Worm (Caenorhabditis elegans) whole organism, L4 larva: ENCODE data around the gene E02C12.8.
A peak's percentile ranks its signal among the peaks of the same experiment; 100 is the strongest.

Experiments used
- F26F4.8 ChIP-seq: fragments of 200-800 bp; sonication (Bioruptor generic); conservative IDR thresholded peaks from 2 replicates; pipeline ENCODE4 v1.3.6; 2022; ENCODE audit warnings: missing genetic modification characterization, missing compliant biosample characterization
- F37D6.2 ChIP-seq: sonication (generic microtip); optimal IDR thresholded peaks from 2 replicates; lab custom pipeline; 2016; ENCODE audit warnings: mild to moderate bottlenecking, missing genetic modification characterization, missing compliant biosample characterization
- F49E8.2 ChIP-seq: sonication (generic microtip); optimal IDR thresholded peaks from 2 replicates; lab custom pipeline; 2016; ENCODE audit warnings: missing compliant biosample characterization, mild to moderate bottlenecking, missing genetic modification characterization, borderline replicate concordance
- Y105C5A.15 ChIP-seq: fragments of 200-800 bp; sonication (Bioruptor generic); IDR thresholded peaks from 2 replicates; pipeline ENCODE4 v1.3.6; 2022; ENCODE audit warnings: missing genetic modification characterization, missing compliant biosample characterization
- Y5F2A.4 ChIP-seq: fragments of 200-800 bp; sonication (Bioruptor generic); optimal IDR thresholded peaks from 2 replicates; lab custom pipeline; 2018; ENCODE audit warnings: mild to moderate bottlenecking, missing genetic modification characterization, missing compliant biosample characterization
- ZK546.5 ChIP-seq, 2 experiments: sonication (generic microtip); optimal IDR thresholded peaks; 2 replicates each; lab custom pipeline; 2017; ENCODE audit warnings: missing biosample characterization in 2 of 2, missing genetic modification characterization in 2 of 2
- aha-1 ChIP-seq: fragments of 150-350 bp; peaks from one replicate; lab custom pipeline; 2014; ENCODE audit warnings: missing biosample characterization, missing genetic modification characterization
- attf-4 ChIP-seq: sonication (generic microtip); optimal IDR thresholded peaks from 3 replicates; lab custom pipeline; 2017; ENCODE audit warnings: missing biosample characterization, missing genetic modification characterization
- ceh-20 ChIP-seq: fragments of 200-800 bp; sonication (Bioruptor generic); IDR thresholded peaks from 2 replicates; pipeline ENCODE4 v1.3.6; 2022; ENCODE audit warnings: missing genetic modification reagents, missing genetic modification characterization, missing compliant biosample characterization
- ceh-32 ChIP-seq: sonication (generic microtip); optimal IDR thresholded peaks from 2 replicates; lab custom pipeline; 2016; ENCODE audit warnings: mild to moderate bottlenecking, missing genetic modification characterization, missing compliant biosample characterization; ENCODE audit not compliant: poor library complexity
- ceh-44 ChIP-seq: fragments of 200-800 bp; sonication (Bioruptor generic); IDR thresholded peaks from 2 replicates; pipeline ENCODE4 v1.3.6; 2022; ENCODE audit warnings: missing genetic modification reagents, missing genetic modification characterization, missing compliant biosample characterization
- daf-16 ChIP-seq, 3 experiments: sonication (generic microtip); optimal IDR thresholded peaks; 2 replicates each; lab custom pipeline; 2016 to 2017; ENCODE audit warnings: missing genetic modification characterization in 3 of 3, missing genetic modification reagents in 3 of 3, mild to moderate bottlenecking in 2 of 3, missing compliant biosample characterization in 2 of 3, missing biosample characterization in 1 of 3, moderate library complexity in 1 of 3
- daf-19 ChIP-seq: fragments of 200-800 bp; sonication (Bioruptor generic); conservative IDR thresholded peaks from 2 replicates; pipeline ENCODE4 v1.3.6; 2022; ENCODE audit warnings: missing genetic modification characterization, missing compliant biosample characterization
- dmd-6 ChIP-seq: fragments of 200-800 bp; sonication (Bioruptor generic); IDR thresholded peaks from 2 replicates; pipeline ENCODE4 v1.3.6; 2022; ENCODE audit warnings: missing genetic modification reagents, missing genetic modification characterization, missing compliant biosample characterization
- dmd-9 ChIP-seq: fragments of 200-800 bp; sonication (Bioruptor generic); IDR thresholded peaks from 2 replicates; pipeline ENCODE4 v1.3.6; 2022; ENCODE audit warnings: missing genetic modification reagents, missing genetic modification characterization, missing compliant biosample characterization
- duxl-1 ChIP-seq: sonication (generic microtip); optimal IDR thresholded peaks from 2 replicates; lab custom pipeline; 2016; ENCODE audit warnings: mild to moderate bottlenecking, missing genetic modification characterization, moderate library complexity, missing compliant biosample characterization; ENCODE audit not compliant: poor library complexity
- egl-27 ChIP-seq: sonication (generic microtip); optimal IDR thresholded peaks from 3 replicates; lab custom pipeline; 2017; ENCODE audit warnings: missing biosample characterization, missing genetic modification reagents, missing genetic modification characterization
- egl-43 ChIP-seq: fragments of 200-800 bp; sonication (Bioruptor generic); IDR thresholded peaks from 2 replicates; pipeline ENCODE4 v1.3.6; 2022; ENCODE audit warnings: missing genetic modification reagents, missing genetic modification characterization, missing compliant biosample characterization
- fos-1 ChIP-seq: fragments of 150-350 bp; optimal IDR thresholded peaks from 2 replicates; lab custom pipeline; 2014; ENCODE audit warnings: missing biosample characterization, missing genetic modification characterization
- hlh-30 ChIP-seq: sonication (generic microtip); optimal IDR thresholded peaks from 2 replicates; lab custom pipeline; 2017; ENCODE audit warnings: antibody characterized with exemption, mild to moderate bottlenecking, missing genetic modification characterization, missing compliant biosample characterization; ENCODE audit not compliant: insufficient read depth
- hmg-1.1 ChIP-seq: fragments of 200-800 bp; sonication (Bioruptor generic); IDR thresholded peaks from 2 replicates; pipeline ENCODE4 v1.3.6; 2022; ENCODE audit warnings: missing genetic modification reagents, missing genetic modification characterization, missing compliant biosample characterization
- lin-13 ChIP-seq: fragments of 150-350 bp; optimal IDR thresholded peaks from 2 replicates; lab custom pipeline; 2014; ENCODE audit warnings: missing biosample characterization, missing genetic modification reagents, missing genetic modification characterization
- lsy-2 ChIP-seq, 2 experiments: fragments of 150-350 bp in 1 of 2; sonication (generic microtip) in 1 of 2; optimal IDR thresholded peaks; 2 replicates each; lab custom pipeline; 2014 to 2017; ENCODE audit warnings: missing biosample characterization in 2 of 2, missing genetic modification characterization in 2 of 2
- madf-9 ChIP-seq: fragments of 200-800 bp; sonication (Bioruptor generic); conservative IDR thresholded peaks from 2 replicates; pipeline ENCODE4 v1.3.6; 2022; ENCODE audit warnings: missing genetic modification reagents, missing genetic modification characterization, missing compliant biosample characterization
- mdl-1 ChIP-seq, 2 experiments: fragments of 150-350 bp in 1 of 2; sonication (generic microtip) in 1 of 2; optimal IDR thresholded peaks; 2 replicates each; lab custom pipeline; 2014 to 2017; ENCODE audit warnings: missing biosample characterization in 2 of 2, missing genetic modification characterization in 2 of 2
- mep-1 ChIP-seq: fragments of 150-350 bp; sonication (generic microtip); optimal IDR thresholded peaks from 3 replicates; lab custom pipeline; 2014; ENCODE audit warnings: missing biosample characterization, missing genetic modification characterization
- mes-2 ChIP-seq: sonication (generic microtip); optimal IDR thresholded peaks from 2 replicates; lab custom pipeline; 2016; ENCODE audit warnings: missing genotype, mild to moderate bottlenecking, missing genetic modification characterization, missing compliant biosample characterization; ENCODE audit not compliant: poor library complexity, severe bottlenecking
- nhr-11 ChIP-seq: fragments of 150-350 bp; optimal IDR thresholded peaks from 2 replicates; lab custom pipeline; 2014; ENCODE audit warnings: missing biosample characterization, missing genetic modification characterization
- nhr-111 ChIP-seq: fragments of 200-800 bp; sonication (Bioruptor generic); optimal IDR thresholded peaks from 2 replicates; lab custom pipeline; 2018; ENCODE audit warnings: mild to moderate bottlenecking, missing genetic modification characterization, missing compliant biosample characterization
- nhr-237 ChIP-seq: sonication (generic microtip); optimal IDR thresholded peaks from 2 replicates; lab custom pipeline; 2017; ENCODE audit warnings: missing biosample characterization, missing genetic modification characterization
- nhr-28 ChIP-seq: fragments of 150-350 bp; optimal IDR thresholded peaks from 2 replicates; lab custom pipeline; 2014; ENCODE audit warnings: missing biosample characterization, missing genetic modification characterization
- nhr-48 ChIP-seq: sonication (generic microtip); optimal IDR thresholded peaks from 2 replicates; lab custom pipeline; 2016; ENCODE audit warnings: mild to moderate bottlenecking, missing genetic modification characterization, missing compliant biosample characterization
- nhr-76 ChIP-seq: fragments of 150-350 bp; optimal IDR thresholded peaks from 2 replicates; lab custom pipeline; 2014; ENCODE audit warnings: missing biosample characterization, missing genetic modification characterization
- nhr-77 ChIP-seq: fragments of 150-350 bp; optimal IDR thresholded peaks from 2 replicates; lab custom pipeline; 2014; ENCODE audit warnings: missing biosample characterization, missing genetic modification characterization
- pha-4 ChIP-seq, 2 experiments: fragments of 150-350 bp in 1 of 2; fragments of 200-800 bp in 1 of 2; sonication (Bioruptor generic) in 1 of 2; IDR thresholded peaks in 1 of 2; optimal IDR thresholded peaks in 1 of 2; 2 replicates each; pipeline versions ENCODE4 v1.3.6 to Lab custom; 2014 to 2022; ENCODE audit warnings: missing genetic modification characterization in 2 of 2, missing genetic modification reagents in 2 of 2, missing biosample characterization in 1 of 2, missing compliant biosample characterization in 1 of 2
- php-3 ChIP-seq: fragments of 200-800 bp; sonication (Bioruptor generic); IDR thresholded peaks from 2 replicates; pipeline ENCODE4 v1.3.6; 2022; ENCODE audit warnings: missing genetic modification reagents, missing genetic modification characterization, missing compliant biosample characterization
- saeg-2 ChIP-seq: fragments of 200-800 bp; sonication (Bioruptor generic); IDR thresholded peaks from 2 replicates; pipeline ENCODE4 v1.3.6; 2022; ENCODE audit warnings: missing genetic modification reagents, missing genetic modification characterization, missing compliant biosample characterization
- sdz-12 ChIP-seq: fragments of 200-800 bp; sonication (Bioruptor generic); optimal IDR thresholded peaks from 2 replicates; lab custom pipeline; 2018; ENCODE audit warnings: mild to moderate bottlenecking, missing genetic modification characterization, missing compliant biosample characterization
- spr-1 ChIP-seq: sonication (generic microtip); optimal IDR thresholded peaks from 2 replicates; lab custom pipeline; 2016; ENCODE audit warnings: mild to moderate bottlenecking, missing genetic modification characterization, missing compliant biosample characterization
- spr-3 ChIP-seq: fragments of 200-800 bp; sonication (Bioruptor generic); optimal IDR thresholded peaks from 2 replicates; lab custom pipeline; 2018; ENCODE audit warnings: mild to moderate bottlenecking, missing genetic modification characterization, missing compliant biosample characterization
- unc-39 ChIP-seq: sonication (generic microtip); optimal IDR thresholded peaks from 2 replicates; lab custom pipeline; 2017; ENCODE audit warnings: missing biosample characterization, missing genetic modification characterization
- unc-62 ChIP-seq, 3 experiments: fragments of 150-350 bp in 1 of 3; sonication (generic microtip); optimal IDR thresholded peaks in 2 of 3; peaks in 1 of 3; 1 replicate in 1 of 3; 2 replicates in 2 of 3; lab custom pipeline; 2014 to 2017; ENCODE audit warnings: missing biosample characterization in 3 of 3, missing genetic modification characterization in 3 of 3, missing genetic modification reagents in 3 of 3, missing genotype in 1 of 3
- vab-7 ChIP-seq: fragments of 200-800 bp; sonication (Bioruptor generic); IDR thresholded peaks from 2 replicates; pipeline ENCODE4 v1.3.6; 2022; ENCODE audit warnings: missing genetic modification reagents, missing genetic modification characterization, missing compliant biosample characterization

E02C12.8 gene

DNA sequence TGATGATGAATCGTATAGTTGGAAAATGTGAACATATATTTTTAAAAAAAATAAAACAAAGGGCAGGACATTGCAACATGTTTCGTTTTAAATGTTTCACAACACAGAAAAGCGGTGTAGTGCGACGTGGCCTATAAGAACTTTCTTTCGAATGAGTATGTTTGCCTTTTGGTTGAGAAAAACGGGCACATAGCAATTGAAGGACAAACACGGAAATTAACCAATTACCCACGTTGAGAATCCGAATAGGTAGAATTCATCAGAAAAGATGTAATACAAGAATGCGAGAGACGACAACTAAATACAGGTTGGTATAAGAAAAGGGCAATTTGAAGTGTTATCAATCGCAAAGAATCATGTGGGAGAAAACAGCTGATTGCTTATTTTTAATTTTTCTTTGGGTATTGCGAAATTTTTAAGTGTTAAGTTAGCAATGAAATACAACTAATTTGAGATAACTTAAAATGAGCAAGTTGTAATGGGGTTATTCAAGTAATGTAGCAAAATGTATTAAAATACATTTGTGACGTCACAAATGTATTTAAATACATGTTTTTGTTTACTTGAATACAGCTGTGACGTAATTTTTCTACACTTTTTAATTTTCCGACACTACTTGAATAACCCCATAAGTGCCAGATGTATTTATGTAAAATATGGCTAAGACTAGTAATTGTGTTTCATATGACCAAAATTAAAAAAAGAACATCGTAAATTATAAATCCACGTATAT, 39.9 kb downstream of the E02C12.8 start, which contains the start of gene acl-14:
Gene acl-14 (minus strand): TSS at position 316 of the 733 bp plus-strand sequence.
- no peak for TF ChIP-seq duxl-1 (tag; lab: Kevin White, UChicago)
- no peak for TF ChIP-seq nhr-76
- no peak for TF ChIP-seq ceh-20 (GFP tag; lab: Robert Waterston, UW)
- TF ChIP-seq daf-16 (GFP tag; optimal IDR thresholded peaks at IDR 0.05; lab: Kevin White, UChicago): no peak
- peak; percentile 34 for TF ChIP-seq daf-16 (tag; optimal IDR thresholded peaks at IDR 0.05; lab: Kevin White, UChicago)
- TF ChIP-seq mdl-1 (tag; optimal IDR thresholded peaks at IDR 0.05; lab: Kevin White, UChicago): peak in 1 of 2 experiments; percentile 10
- TF ChIP-seq nhr-28 (tag; lab: Kevin White, UChicago): peak; percentile 64
- peak; percentile 28 for TF ChIP-seq mes-2
- no peak for TF ChIP-seq nhr-111 (GFP tag; lab: Kevin White, UChicago)
- no peak for TF ChIP-seq lin-13 (GFP tag; lab: Kevin White, UChicago)
- no peak for TF ChIP-seq spr-1 (tag; lab: Kevin White, UChicago)
- TF ChIP-seq F26F4.8: no peak
- TF ChIP-seq nhr-237 (tag; lab: Kevin White, UChicago): no peak
- TF ChIP-seq nhr-77 (tag; lab: Kevin White, UChicago): no peak
- TF ChIP-seq hlh-30 (tag; lab: Kevin White, UChicago): peak; percentile 30
- no peak for TF ChIP-seq php-3
- TF ChIP-seq aha-1 (tag; lab: Kevin White, UChicago): peak; percentile 82
- peak; percentile 31; the same call in 1 of the 2 replicates for TF ChIP-seq dmd-6 (GFP tag; lab: Robert Waterston, UW)
- no peak for TF ChIP-seq ceh-44 (GFP tag; lab: Robert Waterston, UW)
- no peak for TF ChIP-seq madf-9 (GFP tag; lab: Robert Waterston, UW)
- no peak for TF ChIP-seq ZK546.5 (tag; optimal IDR thresholded peaks at IDR 0.05; lab: Kevin White, UChicago)
- TF ChIP-seq unc-39 (tag; lab: Kevin White, UChicago): no peak
- peak; percentile 13 for TF ChIP-seq mep-1
- no peak for TF ChIP-seq saeg-2 (GFP tag; lab: Robert Waterston, UW)
- no peak for TF ChIP-seq sdz-12 (GFP tag; lab: Kevin White, UChicago)
- TF ChIP-seq Y5F2A.4 (GFP tag; lab: Kevin White, UChicago): no peak
- no peak for TF ChIP-seq fos-1 (tag; lab: Kevin White, UChicago)
- peak in 1 of 2 experiments; percentile 36 for TF ChIP-seq unc-62 (GFP tag; optimal IDR thresholded peaks at IDR 0.05 in 1 of 2; lab: Kevin White, UChicago)
- TF ChIP-seq unc-62 (tag; optimal IDR thresholded peaks at IDR 0.05; lab: Kevin White, UChicago): no peak
- no peak for TF ChIP-seq Y105C5A.15
- no peak for TF ChIP-seq lsy-2 (tag; optimal IDR thresholded peaks at IDR 0.05; lab: Kevin White, UChicago)

DNA sequence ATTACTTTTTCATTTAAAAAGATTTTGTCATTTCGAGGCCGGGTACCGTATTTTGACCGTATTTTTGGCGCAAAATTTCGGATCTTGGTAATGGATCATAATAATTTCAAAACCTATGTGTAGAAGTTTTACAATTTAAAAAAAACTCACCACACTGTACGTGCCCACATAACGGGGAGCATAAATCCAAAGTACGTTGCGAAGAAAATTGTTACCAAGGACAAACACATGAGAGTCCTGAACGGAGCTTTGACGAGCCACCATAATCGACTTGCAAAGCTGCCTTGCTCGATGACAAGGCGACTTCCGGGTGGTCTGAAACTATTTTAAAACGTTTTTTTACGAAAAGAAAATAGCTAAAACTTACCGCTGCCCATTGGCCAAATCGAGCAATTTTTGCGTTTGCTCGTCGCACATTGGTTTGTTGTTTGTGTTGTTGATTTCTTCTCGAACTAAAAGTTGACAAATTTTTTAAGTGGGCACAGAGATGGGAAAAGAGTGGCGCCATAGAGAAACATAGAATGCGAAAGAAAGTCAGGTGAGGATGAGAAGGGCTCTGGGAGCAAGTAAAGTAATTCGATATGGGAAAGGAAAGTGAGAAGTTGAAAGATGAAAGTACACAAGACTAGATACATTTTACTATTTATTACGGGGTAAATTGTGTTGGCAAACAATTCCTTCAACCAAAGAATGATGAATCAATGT, 40.6 kb downstream of the E02C12.8 start:
- no peak for TF ChIP-seq Y5F2A.4 (GFP tag; lab: Kevin White, UChicago)
- TF ChIP-seq lin-13 (GFP tag; lab: Kevin White, UChicago): no peak
- TF ChIP-seq hmg-1.1 (GFP tag; lab: Robert Waterston, UW): no peak
- peak in 1 of 2 experiments; percentile 37 for TF ChIP-seq unc-62 (GFP tag; optimal IDR thresholded peaks at IDR 0.05 in 1 of 2; lab: Kevin White, UChicago)
- TF ChIP-seq unc-62 (tag; optimal IDR thresholded peaks at IDR 0.05; lab: Kevin White, UChicago): no peak
- TF ChIP-seq nhr-11 (tag; lab: Kevin White, UChicago): peak; percentile 20
- no peak for TF ChIP-seq nhr-77 (tag; lab: Kevin White, UChicago)
- peak; percentile 29 for TF ChIP-seq dmd-6 (GFP tag; lab: Robert Waterston, UW)
- TF ChIP-seq attf-4 (tag; lab: Kevin White, UChicago): no peak
- TF ChIP-seq spr-3 (GFP tag; lab: Kevin White, UChicago): no peak
- no peak for TF ChIP-seq daf-16 (GFP tag; optimal IDR thresholded peaks at IDR 0.05; lab: Kevin White, UChicago)
- peak; percentile 40 for TF ChIP-seq daf-16 (tag; optimal IDR thresholded peaks at IDR 0.05; lab: Kevin White, UChicago)
- no peak for TF ChIP-seq daf-19
- TF ChIP-seq ceh-32 (tag; lab: Kevin White, UChicago): no peak
- no peak for TF ChIP-seq vab-7 (GFP tag; lab: Robert Waterston, UW)
- no peak for TF ChIP-seq unc-39 (tag; lab: Kevin White, UChicago)
- TF ChIP-seq F37D6.2 (tag; lab: Kevin White, UChicago): no peak
- TF ChIP-seq pha-4 (GFP tag; IDR thresholded peaks at IDR 0.05; lab: Robert Waterston, UW): no peak
- peak; percentile 77 for TF ChIP-seq pha-4 (tag; optimal IDR thresholded peaks at IDR 0.05; lab: Kevin White, UChicago)
- peak; percentile 95 for TF ChIP-seq aha-1 (tag; lab: Kevin White, UChicago)
- TF ChIP-seq egl-43 (GFP tag; lab: Robert Waterston, UW): no peak
- no peak for TF ChIP-seq ceh-44 (GFP tag; lab: Robert Waterston, UW)
- TF ChIP-seq nhr-28 (tag; lab: Kevin White, UChicago): peak; percentile 3
- no peak for TF ChIP-seq F49E8.2 (tag; lab: Kevin White, UChicago)
- TF ChIP-seq nhr-48: no peak
- TF ChIP-seq F26F4.8: no peak
- TF ChIP-seq dmd-9: no peak
- no peak for TF ChIP-seq sdz-12 (GFP tag; lab: Kevin White, UChicago)
- no peak for TF ChIP-seq egl-27 (tag; lab: Kevin White, UChicago)
